Fruit fly (Drosophila melanogaster) whole organism, prepupa: ENCODE results near the gene Tsp29Fa.

Source experiments
- Blimp-1 ChIP-seq: fragments of 200-800 bp; sonication (Bioruptor generic); optimal IDR thresholded peaks from 3 replicates; lab custom pipeline; 2017; ENCODE audit warnings: missing biosample characterization, missing genetic modification characterization, mild to moderate bottlenecking, moderate library complexity, missing genetic modification reagents
- CG10631 ChIP-seq: fragments of 200-800 bp; sonication (Bioruptor generic); optimal IDR thresholded peaks from 2 replicates; lab custom pipeline; 2016; ENCODE audit warnings: missing biosample characterization, missing genetic modification characterization
- CG11762 ChIP-seq: fragments of 200-800 bp; sonication (Bioruptor generic); optimal IDR thresholded peaks from 3 replicates; lab custom pipeline; 2016; ENCODE audit warnings: missing biosample characterization, missing genetic modification characterization; ENCODE audit not compliant: insufficient read depth
- CG15336 ChIP-seq: fragments of 200-800 bp; sonication (Bioruptor generic); IDR thresholded peaks from 2 replicates; pipeline ENCODE4 v1.3.6; 2022; ENCODE audit warnings: missing biosample characterization, missing genetic modification characterization
- CG1621 ChIP-seq: fragments of 200-800 bp; sonication (Bioruptor generic); optimal IDR thresholded peaks from 3 replicates; lab custom pipeline; 2018; ENCODE audit warnings: missing biosample characterization, mild to moderate bottlenecking, missing genetic modification characterization
- CG16779 ChIP-seq: fragments of 200-800 bp; sonication (Bioruptor generic); optimal IDR thresholded peaks from 3 replicates; lab custom pipeline; 2017; ENCODE audit warnings: missing biosample characterization, mild to moderate bottlenecking, missing genetic modification characterization
- CG34406 ChIP-seq: fragments of 200-800 bp; sonication (Bioruptor generic); optimal IDR thresholded peaks from 3 replicates; lab custom pipeline; 2016; ENCODE audit warnings: missing biosample characterization, missing genetic modification characterization
- CG3919 ChIP-seq: fragments of 200-800 bp; sonication (Bioruptor generic); optimal IDR thresholded peaks from 3 replicates; lab custom pipeline; 2016; ENCODE audit warnings: missing biosample characterization, missing genetic modification characterization
- CG4318 ChIP-seq: fragments of 200-800 bp; sonication (Bioruptor generic); optimal IDR thresholded peaks from 3 replicates; lab custom pipeline; 2017; ENCODE audit warnings: missing biosample characterization, mild to moderate bottlenecking, missing genetic modification characterization
- CG6163 ChIP-seq: fragments of 200-800 bp; sonication (Bioruptor generic); IDR thresholded peaks from 3 replicates; pipeline ENCODE4 v1.3.6; 2022; ENCODE audit warnings: missing biosample characterization, missing genetic modification characterization
- CG6276 ChIP-seq: fragments of 200-800 bp; sonication (Bioruptor generic); optimal IDR thresholded peaks from 2 replicates; lab custom pipeline; 2017; ENCODE audit warnings: missing biosample characterization, mild to moderate bottlenecking, missing genetic modification characterization
- CG6792 ChIP-seq: fragments of 200-800 bp; sonication (Bioruptor generic); optimal IDR thresholded peaks from 3 replicates; lab custom pipeline; 2016; ENCODE audit warnings: missing biosample characterization, missing genetic modification characterization
- CG6854 ChIP-seq: fragments of 200-800 bp; sonication (Bioruptor generic); optimal IDR thresholded peaks from 2 replicates; lab custom pipeline; 2017; ENCODE audit warnings: missing biosample characterization, mild to moderate bottlenecking, missing genetic modification characterization
- CG8319 ChIP-seq: fragments of 200-800 bp; sonication (Bioruptor generic); optimal IDR thresholded peaks from 3 replicates; lab custom pipeline; 2016; ENCODE audit warnings: missing biosample characterization, missing genetic modification characterization
- CG8632 ChIP-seq: fragments of 200-800 bp; sonication (Bioruptor generic); optimal IDR thresholded peaks from 3 replicates; lab custom pipeline; 2016; ENCODE audit warnings: missing biosample characterization, missing genetic modification characterization
- Eip75B ChIP-seq: fragments of 200-800 bp; sonication (Bioruptor generic); optimal IDR thresholded peaks from 3 replicates; lab custom pipeline; 2016; ENCODE audit warnings: missing biosample characterization, missing genetic modification characterization
- Eip78C ChIP-seq: fragments of 200-800 bp; sonication (Bioruptor generic); peaks from one replicate; lab custom pipeline; 2016; ENCODE audit warnings: missing biosample characterization, missing genetic modification characterization
- Eip93F ChIP-seq: fragments of 200-800 bp; sonication (Bioruptor generic); optimal IDR thresholded peaks from 2 replicates; lab custom pipeline; 2016; ENCODE audit warnings: missing biosample characterization, mild to moderate bottlenecking, missing genetic modification characterization
- Ets21C ChIP-seq: fragments of 200-800 bp; sonication (Bioruptor generic); optimal IDR thresholded peaks from 3 replicates; lab custom pipeline; 2016; ENCODE audit warnings: missing biosample characterization, missing genetic modification characterization
- Gug ChIP-seq: fragments of 200-800 bp; sonication (Bioruptor generic); IDR thresholded peaks from 2 replicates; pipeline ENCODE4 v1.3.6; 2022; ENCODE audit warnings: missing biosample characterization, missing genetic modification characterization
- Hr39 ChIP-seq: fragments of 200-800 bp; sonication (Bioruptor generic); optimal IDR thresholded peaks from 2 replicates; lab custom pipeline; 2016; ENCODE audit warnings: missing biosample characterization, missing genetic modification characterization
- Hr4 ChIP-seq: fragments of 200-800 bp; sonication (Bioruptor generic); optimal IDR thresholded peaks from 3 replicates; lab custom pipeline; 2016; ENCODE audit warnings: missing biosample characterization, missing genetic modification characterization
- OdsH ChIP-seq: fragments of 200-800 bp; sonication (Bioruptor generic); optimal IDR thresholded peaks from 3 replicates; lab custom pipeline; 2016; ENCODE audit warnings: missing biosample characterization, missing genetic modification characterization
- Smox ChIP-seq: fragments of 200-800 bp; sonication (Bioruptor generic); optimal IDR thresholded peaks from 3 replicates; lab custom pipeline; 2016; ENCODE audit warnings: missing biosample characterization, missing genetic modification characterization
- Sox14 ChIP-seq: fragments of 200-800 bp; sonication (Bioruptor generic); optimal IDR thresholded peaks from 3 replicates; lab custom pipeline; 2016; ENCODE audit warnings: missing biosample characterization, missing genetic modification characterization
- Sox15 ChIP-seq: fragments of 200-800 bp; sonication (Bioruptor generic); optimal IDR thresholded peaks from 3 replicates; lab custom pipeline; 2016; ENCODE audit warnings: missing biosample characterization, missing genetic modification characterization
- achi ChIP-seq: fragments of 200-800 bp; sonication (Bioruptor generic); optimal IDR thresholded peaks from 3 replicates; lab custom pipeline; 2016; ENCODE audit warnings: missing biosample characterization, missing genetic modification characterization
- acj6 ChIP-seq: fragments of 200-800 bp; sonication (Bioruptor generic); optimal IDR thresholded peaks from 3 replicates; lab custom pipeline; 2016; ENCODE audit warnings: missing biosample characterization, missing genetic modification characterization
- cyc ChIP-seq: fragments of 200-800 bp; sonication (Bioruptor generic); optimal IDR thresholded peaks from 3 replicates; lab custom pipeline; 2016; ENCODE audit warnings: missing biosample characterization, missing genetic modification characterization
- dac ChIP-seq: fragments of 200-800 bp; sonication (Bioruptor generic); optimal IDR thresholded peaks from 2 replicates; lab custom pipeline; 2017; ENCODE audit warnings: missing biosample characterization, mild to moderate bottlenecking, missing genetic modification characterization
- esn ChIP-seq: fragments of 200-800 bp; sonication (Bioruptor generic); optimal IDR thresholded peaks from 2 replicates; lab custom pipeline; 2016; ENCODE audit warnings: missing biosample characterization, mild to moderate bottlenecking, missing genetic modification characterization, moderate library complexity
- fd85E ChIP-seq: fragments of 200-800 bp; sonication (Bioruptor generic); optimal IDR thresholded peaks from 3 replicates; lab custom pipeline; 2016; ENCODE audit warnings: missing biosample characterization, missing genetic modification characterization
- fkh ChIP-seq: fragments of 200-800 bp; sonication (Bioruptor generic); optimal IDR thresholded peaks from 3 replicates; lab custom pipeline; 2017; ENCODE audit warnings: missing biosample characterization, mild to moderate bottlenecking, missing genetic modification characterization, moderate library complexity
- lz ChIP-seq: fragments of 200-800 bp; sonication (Bioruptor generic); optimal IDR thresholded peaks from 3 replicates; lab custom pipeline; 2016; ENCODE audit warnings: missing biosample characterization, missing genetic modification characterization
- net ChIP-seq: fragments of 200-800 bp; sonication (Bioruptor generic); optimal IDR thresholded peaks from 3 replicates; lab custom pipeline; 2016; ENCODE audit warnings: missing biosample characterization, missing genetic modification characterization
- ss ChIP-seq, 2 experiments: fragments of 200-800 bp; sonication (Bioruptor generic); optimal IDR thresholded peaks; 2 replicates in 1 of 2; 3 replicates in 1 of 2; lab custom pipeline; 2017 to 2018; ENCODE audit warnings: mild to moderate bottlenecking in 2 of 2, missing biosample characterization in 2 of 2, missing genetic modification characterization in 2 of 2, moderate library complexity in 1 of 2
- svp ChIP-seq: fragments of 200-800 bp; sonication (Bioruptor generic); peaks from one replicate; lab custom pipeline; 2016; ENCODE audit warnings: missing biosample characterization, missing genetic modification characterization
- topi ChIP-seq: fragments of 200-800 bp; sonication (Bioruptor generic); optimal IDR thresholded peaks from 3 replicates; lab custom pipeline; 2016; ENCODE audit warnings: missing biosample characterization, missing genetic modification characterization
- vri ChIP-seq: fragments of 200-800 bp; sonication (Bioruptor generic); optimal IDR thresholded peaks from 3 replicates; lab custom pipeline; 2016; ENCODE audit warnings: missing biosample characterization, mild to moderate bottlenecking, missing genetic modification characterization

Gene Tsp29Fa

dm6 chr2L:8943110-8943509 lies 9.3 kb downstream of the Tsp29Fa start, which contains the start of gene CG9515:
TSS of gene CG9515 (minus strand) at chr2L:8943257.
- peak; percentile 23 for TF ChIP-seq esn (GFP tag; lab: Kevin White, UChicago)
- TF ChIP-seq vri, result peak; percentile 39
- peak; percentile 19 for TF ChIP-seq Eip78C (GFP tag; lab: Kevin White, UChicago)
- peak; percentile 41 for TF ChIP-seq Sox14
- no peak for TF ChIP-seq Sox15 (GFP tag; lab: Kevin White, UChicago)
- TF ChIP-seq CG6163 (GFP tag; lab: Robert Waterston, UW), result no peak
- TF ChIP-seq Hr39, result no peak
- peak; percentile 4 for TF ChIP-seq topi (GFP tag; lab: Kevin White, UChicago)
- peak; percentile 76 for TF ChIP-seq fkh (GFP tag; lab: Kevin White, UChicago)
- TF ChIP-seq svp (GFP tag; lab: Kevin White, UChicago), result peak; percentile 33
- TF ChIP-seq OdsH (GFP tag; lab: Kevin White, UChicago), result no peak

- peak; percentile 89 for TF ChIP-seq vri
- no peak for TF ChIP-seq CG6854 (GFP tag; lab: Kevin White, UChicago)
- peak; percentile 18 for TF ChIP-seq svp (GFP tag; lab: Kevin White, UChicago)
Measured at dm6 chr2L:8946718-8947316, 13.1 kb downstream of the Tsp29Fa start, which contains the start of gene CG46397. TSS of gene CG46397 (plus strand) at chr2L:8947266.

dm6 chr2L:8947989-8948388 lies 14.2 kb downstream of the Tsp29Fa start:
- TF ChIP-seq topi (GFP tag; lab: Kevin White, UChicago) (no peak), Eip78C (GFP tag; lab: Kevin White, UChicago) (peak; percentile 32)

- TF ChIP-seq svp (GFP tag; lab: Kevin White, UChicago) (peak; percentile 68), vri (peak; percentile 26), Sox14 (peak; percentile 10), net (GFP tag; lab: Kevin White, UChicago) (no peak), CG8632 (GFP tag; lab: Kevin White, UChicago) (no peak)
Measured at dm6 chr2L:8948650-8949049, 14.9 kb downstream of the Tsp29Fa start.

- TF ChIP-seq CG6792 (GFP tag; lab: Kevin White, UChicago) (peak; percentile 67), Eip75B (GFP tag; lab: Kevin White, UChicago) (peak; percentile 62), CG34406 (peak; percentile 72), ss (GFP tag; optimal IDR thresholded peaks at IDR 0.05; lab: Kevin White, UChicago) (peak; percentile 50 to 58), achi (peak; percentile 63), fd85E (no peak), Blimp-1 (GFP tag; lab: Kevin White, UChicago) (peak; percentile 85), lz (peak; percentile 83), Gug (GFP tag; lab: Robert Waterston, UW) (0 out of 2 replicates have a peak, but pooled peaks have one; percentile 11), esn (GFP tag; lab: Kevin White, UChicago) (peak; percentile 86), Hr4 (GFP tag; lab: Kevin White, UChicago) (peak; percentile 30), CG8632 (GFP tag; lab: Kevin White, UChicago) (peak; percentile 38), Eip93F (GFP tag; lab: Kevin White, UChicago) (peak; percentile 75), fkh (GFP tag; lab: Kevin White, UChicago) (no peak), CG1621 (tag; lab: Kevin White, UChicago) (no peak), CG3919 (GFP tag; lab: Kevin White, UChicago) (peak; percentile 73), CG4318 (peak; percentile 39), CG6163 (GFP tag; lab: Robert Waterston, UW) (0 out of 3 replicates have a peak, but pooled peaks have one; percentile 52), Sox15 (GFP tag; lab: Kevin White, UChicago) (peak; percentile 50), CG6854 (GFP tag; lab: Kevin White, UChicago) (peak; percentile 78), acj6 (GFP tag; lab: Kevin White, UChicago) (peak; percentile 78), Ets21C (peak; percentile 64), CG11762 (GFP tag; lab: Kevin White, UChicago) (peak; percentile 37), dac (no peak), Sox14 (peak; percentile 78), cyc (GFP tag; lab: Kevin White, UChicago) (peak; percentile 74), CG15336 (GFP tag; lab: Robert Waterston, UW) (peak; percentile 18; the same call in 1 of the 2 replicates), CG8319 (GFP tag; lab: Kevin White, UChicago) (peak; percentile 19), net (GFP tag; lab: Kevin White, UChicago) (peak; percentile 51), CG16779 (tag; lab: Kevin White, UChicago) (no peak), CG10631 (GFP tag; lab: Kevin White, UChicago) (peak; percentile 69), Eip78C (GFP tag; lab: Kevin White, UChicago) (peak; percentile 84), Smox (GFP tag; lab: Kevin White, UChicago) (peak; percentile 67), CG6276 (no peak)
Measured at dm6 chr2L:8949919-8950722, 16.4 kb downstream of the Tsp29Fa start.
